Worm (Caenorhabditis elegans): ENCODE measurements around the gene spr-3.

spr-3 gene

DNA sequence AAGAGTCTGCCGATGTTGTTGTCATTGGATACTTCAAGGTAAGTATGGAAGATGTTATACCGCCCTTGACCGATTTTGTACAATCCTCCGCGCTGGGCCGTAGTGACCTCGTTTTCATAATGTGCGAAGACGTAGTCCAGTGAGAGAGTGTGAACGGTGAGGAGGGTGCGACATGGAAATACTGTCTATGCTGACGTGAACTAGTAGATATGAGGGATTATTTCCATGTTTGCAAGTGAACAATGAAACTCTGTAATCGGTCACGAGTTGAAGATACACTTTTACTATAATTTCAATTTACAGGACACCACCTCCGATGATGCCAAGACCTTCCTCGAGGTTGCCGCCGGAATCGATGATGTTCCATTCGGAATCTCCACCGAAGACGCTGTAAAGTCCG lies 11.0 kb downstream of the spr-3 start:
- no peak for TF ChIP-seq mep-1 (tag; optimal IDR thresholded peaks at IDR 0.05)
- no peak for TF ChIP-seq lsy-2 (tag; optimal IDR thresholded peaks at IDR 0.05)
- no peak for TF ChIP-seq lin-13 (tag; optimal IDR thresholded peaks at IDR 0.05)
- no peak for TF ChIP-seq hlh-1 (tag; optimal IDR thresholded peaks at IDR 0.05)
- no peak for TF ChIP-seq mls-2 (tag; optimal IDR thresholded peaks at IDR 0.05)
- no peak for TF ChIP-seq elt-1 (tag; optimal IDR thresholded peaks at IDR 0.05; ENCODE audit: borderline replicate concordance, insufficient read depth)
- no peak for TF ChIP-seq ztf-11 (tag; optimal IDR thresholded peaks at IDR 0.05)
- no peak for TF ChIP-seq nhr-237 (tag; optimal IDR thresholded peaks at IDR 0.05)
- no peak for TF ChIP-seq sptf-1 (tag; optimal IDR thresholded peaks at IDR 0.05)
- TF ChIP-seq bed-3 (GFP tag; optimal IDR thresholded peaks at IDR 0.05), result no peak
- TF ChIP-seq ceh-39 (tag; optimal IDR thresholded peaks at IDR 0.05), result no peak
- no peak for TF ChIP-seq lin-32 (GFP tag; optimal IDR thresholded peaks at IDR 0.05)
- TF ChIP-seq pha-4 (tag; optimal IDR thresholded peaks at IDR 0.05), result no peak
- TF ChIP-seq drap-1 (GFP tag; optimal IDR thresholded peaks at IDR 0.05), result no peak
- TF ChIP-seq tbx-8 (GFP tag; optimal IDR thresholded peaks at IDR 0.05), result no peak
- no peak for TF ChIP-seq ces-1 (GFP tag; optimal IDR thresholded peaks at IDR 0.05)
- TF ChIP-seq snpc-4 (tag; optimal IDR thresholded peaks at IDR 0.05), result no peak
- no peak for TF ChIP-seq unc-39 (tag; optimal IDR thresholded peaks at IDR 0.05)
- TF ChIP-seq elt-3 (tag; optimal IDR thresholded peaks at IDR 0.05), result no peak

DNA sequence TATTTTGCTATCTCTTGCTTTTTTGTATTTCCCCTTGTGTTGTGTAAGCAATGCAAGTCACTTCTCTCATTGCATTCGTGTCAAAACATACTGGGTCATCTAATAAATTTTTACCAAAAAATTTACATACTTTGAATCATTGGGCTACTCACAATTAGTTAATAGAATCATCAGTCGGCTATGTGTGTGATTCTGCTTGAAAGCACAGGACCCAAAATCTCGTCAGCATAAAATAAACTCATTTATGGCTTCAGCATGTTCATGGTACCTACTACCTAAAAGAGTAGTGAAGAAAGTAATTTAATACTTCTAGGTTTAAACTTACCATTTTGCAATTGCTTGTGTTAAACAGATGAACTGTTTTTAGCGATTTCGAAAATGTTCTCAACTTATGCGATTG lies 12.5 kb downstream of the spr-3 start:
- no peak for TF ChIP-seq mls-2 (tag; optimal IDR thresholded peaks at IDR 0.05)
- TF ChIP-seq drap-1 (GFP tag; optimal IDR thresholded peaks at IDR 0.05), result no peak
- no peak for TF ChIP-seq ceh-43 (GFP tag; optimal IDR thresholded peaks at IDR 0.05)
- TF ChIP-seq ham-2 (GFP tag; optimal IDR thresholded peaks at IDR 0.05), result no peak
- TF ChIP-seq nhr-237 (tag; optimal IDR thresholded peaks at IDR 0.05), result no peak
- no peak for TF ChIP-seq elt-1 (tag; optimal IDR thresholded peaks at IDR 0.05; ENCODE audit: borderline replicate concordance, insufficient read depth)
- TF ChIP-seq lin-13 (tag; optimal IDR thresholded peaks at IDR 0.05), result no peak
- TF ChIP-seq M03D4.4 (tag; optimal IDR thresholded peaks at IDR 0.05), result no peak
- no peak for TF ChIP-seq nhr-76 (tag; optimal IDR thresholded peaks at IDR 0.05)
- TF ChIP-seq unc-39 (tag; optimal IDR thresholded peaks at IDR 0.05), result no peak
- no peak for TF ChIP-seq nhr-2 (tag; optimal IDR thresholded peaks at IDR 0.05)

DNA sequence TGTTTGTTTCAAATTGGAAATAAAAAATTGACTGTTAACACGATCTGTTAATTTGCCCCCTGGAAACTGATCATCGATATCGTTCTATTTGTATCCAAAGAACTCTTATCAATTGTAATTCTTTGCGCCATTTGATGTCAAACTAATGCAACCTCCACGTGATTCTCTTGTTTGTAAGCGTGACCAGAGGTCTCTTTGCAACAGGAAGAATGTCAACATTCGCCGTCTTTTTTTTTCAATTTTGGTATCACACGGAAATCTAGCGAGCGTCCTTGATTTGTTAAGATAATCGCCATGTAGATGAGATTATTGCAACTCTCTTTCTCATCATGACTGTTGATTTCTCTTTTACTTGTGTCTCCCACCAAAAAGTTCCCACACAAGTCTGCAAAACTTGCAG lies 15.0 kb downstream of the spr-3 start:
- TF ChIP-seq snpc-4 (tag; optimal IDR thresholded peaks at IDR 0.05), result no peak
- TF ChIP-seq elt-1 (tag; optimal IDR thresholded peaks at IDR 0.05; ENCODE audit: borderline replicate concordance, insufficient read depth), result peak; percentile 76

DNA sequence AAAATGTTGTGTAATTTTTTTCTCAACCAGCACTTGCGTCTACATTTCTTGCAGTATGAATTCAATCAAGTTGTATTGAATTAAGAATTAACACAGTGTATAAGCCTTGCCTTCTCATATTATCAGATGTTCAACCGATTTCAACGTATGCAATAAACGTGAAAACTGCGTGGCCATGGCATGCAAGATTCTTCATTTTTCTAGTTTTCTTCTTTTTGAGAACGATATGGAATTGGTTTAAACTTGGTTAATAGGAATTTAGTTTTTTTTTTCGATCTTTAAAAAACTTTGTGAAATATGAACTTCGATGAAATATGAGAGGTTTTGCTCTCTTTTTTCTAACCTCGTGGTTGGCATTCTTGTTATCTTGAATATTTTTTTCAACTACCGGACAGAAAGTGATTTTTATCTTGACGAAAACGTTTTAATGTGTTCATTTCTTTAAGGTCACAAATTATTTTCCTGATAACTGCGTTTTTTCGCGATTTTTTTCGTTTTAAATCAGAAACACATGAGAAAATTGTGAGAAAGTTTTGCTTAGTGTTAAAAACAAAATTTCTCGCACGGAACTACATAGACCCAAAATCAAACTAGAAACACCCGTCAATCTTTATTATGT lies 16.6 kb downstream of the spr-3 start:
- no peak for TF ChIP-seq ceh-39 (tag; optimal IDR thresholded peaks at IDR 0.05)
- TF ChIP-seq unc-120 (tag; optimal IDR thresholded peaks at IDR 0.05; ENCODE audit: poor library complexity, severe bottlenecking), result no peak

DNA sequence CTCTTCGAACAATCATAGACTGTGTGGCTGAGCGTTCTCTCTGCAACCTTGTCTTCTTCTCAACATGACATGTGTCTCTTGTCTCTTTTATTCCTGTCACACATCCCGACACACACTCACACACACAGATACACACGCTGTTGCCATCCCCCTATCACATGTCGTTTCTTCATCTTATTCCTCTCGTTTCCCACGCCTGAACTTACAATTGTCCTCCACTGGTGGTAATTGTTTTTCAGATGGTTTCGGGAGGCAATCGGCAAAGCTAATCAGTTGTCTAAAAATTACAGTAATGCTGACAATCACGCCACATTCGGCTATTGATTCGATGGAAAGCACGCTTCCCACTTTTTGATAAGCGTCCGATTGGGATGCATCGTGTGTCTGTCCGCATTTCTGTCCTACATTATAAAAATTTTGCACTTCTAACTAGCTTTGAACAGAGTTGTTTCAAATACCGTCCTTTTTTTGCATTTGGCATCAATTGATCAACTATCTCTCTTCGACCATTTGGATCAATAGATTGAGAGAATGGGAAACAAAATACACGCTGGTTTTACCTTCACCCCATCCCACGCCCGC lies 18.4 kb downstream of the spr-3 start, which contains the start of gene nhr-35:
nhr-35 (plus strand) TSS at position 532 of the 582 bp plus-strand sequence.
- TF ChIP-seq ces-1 (GFP tag; optimal IDR thresholded peaks at IDR 0.05) (no peak), cnd-1 (tag; optimal IDR thresholded peaks at IDR 0.05) (no peak), tbx-8 (GFP tag; optimal IDR thresholded peaks at IDR 0.05) (no peak), ztf-11 (tag; optimal IDR thresholded peaks at IDR 0.05) (no peak), elt-3 (tag; optimal IDR thresholded peaks at IDR 0.05) (no peak), drap-1 (GFP tag; optimal IDR thresholded peaks at IDR 0.05) (no peak), ceh-39 (tag; optimal IDR thresholded peaks at IDR 0.05) (no peak), snpc-4 (tag; optimal IDR thresholded peaks at IDR 0.05) (no peak), pha-4 (tag; optimal IDR thresholded peaks at IDR 0.05) (no peak), ceh-43 (GFP tag; optimal IDR thresholded peaks at IDR 0.05) (no peak), lsy-2 (tag; optimal IDR thresholded peaks at IDR 0.05) (no peak), mep-1 (tag; optimal IDR thresholded peaks at IDR 0.05) (no peak), blmp-1 (tag; optimal IDR thresholded peaks at IDR 0.05) (no peak), lin-32 (GFP tag; optimal IDR thresholded peaks at IDR 0.05) (no peak), mab-5 (tag; optimal IDR thresholded peaks at IDR 0.05) (no peak), sem-2 (GFP tag; optimal IDR thresholded peaks at IDR 0.05) (no peak), lin-13 (tag; optimal IDR thresholded peaks at IDR 0.05) (no peak), unc-39 (tag; optimal IDR thresholded peaks at IDR 0.05) (no peak), elt-1 (tag; optimal IDR thresholded peaks at IDR 0.05; ENCODE audit: borderline replicate concordance, insufficient read depth) (no peak), bed-3 (GFP tag; optimal IDR thresholded peaks at IDR 0.05) (no peak), unc-62 (GFP tag; optimal IDR thresholded peaks at IDR 0.05) (peak; percentile 95), nhr-28 (tag; optimal IDR thresholded peaks at IDR 0.05) (no peak), flh-1 (GFP tag; optimal IDR thresholded peaks at IDR 0.05) (no peak), M03D4.4 (tag; optimal IDR thresholded peaks at IDR 0.05) (no peak), sptf-1 (tag; optimal IDR thresholded peaks at IDR 0.05) (no peak), zip-8 (tag; optimal IDR thresholded peaks at IDR 0.05) (no peak), unc-120 (tag; optimal IDR thresholded peaks at IDR 0.05; ENCODE audit: poor library complexity, severe bottlenecking) (peak; percentile 43), nhr-2 (tag; optimal IDR thresholded peaks at IDR 0.05) (peak; percentile 60), hlh-1 (tag; optimal IDR thresholded peaks at IDR 0.05) (peak; percentile 91), nhr-76 (tag; optimal IDR thresholded peaks at IDR 0.05) (no peak), ham-2 (GFP tag; optimal IDR thresholded peaks at IDR 0.05) (peak; percentile 6)

Measured in whole organism, mixed stage, embryonic.